Worm (Caenorhabditis elegans) whole organism, dauer: Measurements from ENCODE around the gene trd-1.

Source experiments
- unc-62 ChIP-seq: sonication (generic microtip); optimal IDR thresholded peaks from 2 replicates; lab custom pipeline; 2017; ENCODE audit warnings: missing biosample characterization, missing genetic modification reagents, missing genetic modification characterization

The trd-1 gene

DNA sequence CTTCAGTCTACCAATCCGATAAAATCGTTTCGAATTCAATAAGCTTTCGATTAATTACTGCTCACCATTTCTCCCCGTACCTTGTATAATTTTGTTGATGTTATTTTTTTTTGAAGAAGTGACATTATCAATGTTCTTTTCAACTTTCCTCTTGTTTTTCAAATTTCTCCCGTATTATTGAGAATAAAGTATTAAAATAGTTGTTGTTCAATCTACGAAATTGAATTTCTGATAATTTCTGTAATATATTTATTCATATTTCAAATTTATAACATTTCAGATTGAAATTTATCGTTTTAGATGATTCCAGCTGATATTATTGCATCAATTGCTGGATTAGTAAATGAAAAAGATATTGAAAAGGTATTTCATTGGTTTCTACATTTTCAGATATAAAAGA, at the start of gene trd-1:
Gene trd-1, plus strand, starts transcription at position 301 of the 400 bp plus-strand sequence.
- no peak for TF ChIP-seq unc-62 (GFP tag; lab: Kevin White, UChicago)

DNA sequence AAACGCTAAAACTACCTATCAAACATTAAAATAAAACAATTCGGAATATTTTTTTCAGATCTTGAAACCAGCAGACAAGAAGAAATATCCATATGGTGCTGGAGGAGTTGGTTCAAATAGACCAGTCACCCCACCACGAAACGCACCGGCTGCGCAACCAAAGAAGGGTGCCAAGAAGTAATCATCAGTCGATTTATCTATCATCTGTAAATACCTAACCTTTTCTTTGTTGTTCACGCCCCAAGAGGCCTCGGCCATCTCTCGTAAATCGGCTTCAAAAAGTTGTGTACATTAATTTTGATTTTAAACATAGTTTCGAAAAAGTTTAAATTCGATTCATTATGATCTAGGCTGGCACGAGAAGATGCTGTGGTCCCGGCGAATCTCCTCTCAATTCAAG, 48.0 kb upstream of the trd-1 start:
- TF ChIP-seq unc-62 (GFP tag; lab: Kevin White, UChicago): no peak

DNA sequence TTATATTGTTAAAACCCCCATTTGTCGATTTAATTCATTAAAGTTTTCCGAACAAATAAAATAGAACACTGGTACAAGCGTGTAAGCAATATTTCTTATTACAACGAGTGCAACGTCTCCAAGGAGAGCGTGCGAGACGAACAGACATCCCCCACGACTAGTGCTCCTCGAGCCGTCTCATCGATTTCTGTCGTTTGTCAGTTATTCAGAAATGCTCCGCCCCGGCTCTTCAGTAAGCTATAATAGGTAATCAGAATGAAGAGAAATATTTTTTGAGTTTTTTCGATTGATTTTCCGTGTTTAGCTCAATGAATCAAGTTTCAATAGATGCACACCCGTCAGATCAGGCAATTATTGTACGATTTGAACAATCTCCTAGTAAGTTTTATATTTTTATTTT, 47.3 kb upstream of the trd-1 start, which contains the start of gene kap-1:
Gene kap-1, plus strand, starts transcription at position 143 of the 400 bp plus-strand sequence.
- TF ChIP-seq unc-62 (GFP tag; lab: Kevin White, UChicago): no peak

DNA sequence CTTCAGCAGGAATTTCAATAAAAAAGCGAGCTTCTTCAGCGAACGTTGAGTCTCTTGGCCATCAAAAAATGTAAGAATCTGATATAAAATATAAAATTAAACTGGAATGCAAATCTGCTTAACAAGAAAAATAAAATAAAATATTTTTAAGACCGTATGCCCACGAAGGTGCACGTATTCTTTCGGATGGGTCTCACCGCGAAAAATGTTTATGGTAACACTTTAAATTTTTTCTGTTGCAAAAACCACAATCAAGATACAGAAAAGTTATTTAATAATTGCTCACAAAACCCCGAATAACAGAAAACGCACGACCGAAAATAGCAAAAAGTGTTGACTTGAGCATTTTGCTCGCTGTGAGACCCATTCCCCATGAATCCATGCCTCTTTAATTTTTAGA, 46.9 kb upstream of the trd-1 start:
- no peak for TF ChIP-seq unc-62 (GFP tag; lab: Kevin White, UChicago)

DNA sequence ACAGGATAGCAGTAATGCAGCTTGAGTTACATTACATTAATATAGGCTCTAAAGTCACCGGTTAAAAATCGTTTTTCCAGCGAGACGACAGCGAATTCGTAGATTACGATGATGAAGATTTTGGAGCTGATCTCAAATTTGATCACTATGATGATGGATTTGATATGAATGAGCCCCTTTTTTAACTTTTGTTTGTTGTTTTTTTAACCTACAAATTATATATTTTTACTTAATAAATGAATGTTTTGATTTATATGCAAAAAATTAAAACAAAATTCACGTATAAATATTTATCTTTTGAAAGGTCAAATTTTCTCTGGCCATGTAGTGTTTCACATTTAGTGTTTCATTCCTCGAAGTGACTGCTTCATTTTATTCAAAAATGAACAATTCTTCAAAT, 42.6 kb upstream of the trd-1 start, which contains the start of gene F08F8.6:
Gene F08F8.6, plus strand, starts transcription at position 301 of the 400 bp plus-strand sequence.
- no peak for TF ChIP-seq unc-62 (GFP tag; lab: Kevin White, UChicago)

DNA sequence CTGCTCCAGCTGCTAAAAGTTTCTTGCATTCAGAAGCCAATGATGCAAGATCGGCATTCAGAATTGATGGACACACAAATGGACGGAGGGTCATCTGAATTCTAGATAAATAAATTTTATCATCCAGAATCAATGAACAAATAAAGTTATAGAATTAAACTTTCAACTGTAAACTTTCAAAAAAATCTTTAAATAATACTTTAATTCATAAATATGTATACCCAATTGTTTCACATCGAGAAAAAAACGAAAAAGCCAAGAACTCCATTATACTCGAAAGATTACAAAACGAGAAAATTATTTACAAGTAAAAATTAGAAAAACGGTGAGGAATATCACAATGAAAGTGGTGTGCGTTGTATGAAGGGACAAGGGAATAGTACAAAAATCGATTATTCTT, 39.0 kb upstream of the trd-1 start, which contains the start of gene F08F8.7:
Gene F08F8.7, minus strand, starts transcription at position 101 of the 400 bp plus-strand sequence.
- TF ChIP-seq unc-62 (GFP tag; lab: Kevin White, UChicago): no peak

DNA sequence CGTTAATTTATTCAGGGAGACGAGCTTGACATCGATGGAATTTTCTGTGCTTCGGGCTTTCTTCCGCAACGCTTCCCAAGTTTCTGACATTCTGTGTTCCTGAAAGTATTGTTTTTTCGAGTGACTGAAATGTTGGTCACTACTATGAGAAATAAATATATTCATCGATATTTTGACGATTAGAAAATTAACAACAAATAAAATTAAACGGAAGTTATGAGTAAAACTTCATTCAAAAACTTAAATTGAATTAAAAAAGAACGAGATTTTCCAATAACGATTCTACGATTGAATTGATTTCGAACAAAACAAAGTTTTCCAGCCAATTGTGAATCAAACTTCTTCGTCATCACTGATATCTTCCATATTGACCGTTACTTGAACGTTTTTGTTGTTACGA, 37.0 kb upstream of the trd-1 start, which contains the start of gene gos-28:
Gene gos-28, minus strand, starts transcription at position 101 of the 400 bp plus-strand sequence.
- no peak for TF ChIP-seq unc-62 (GFP tag; lab: Kevin White, UChicago)

DNA sequence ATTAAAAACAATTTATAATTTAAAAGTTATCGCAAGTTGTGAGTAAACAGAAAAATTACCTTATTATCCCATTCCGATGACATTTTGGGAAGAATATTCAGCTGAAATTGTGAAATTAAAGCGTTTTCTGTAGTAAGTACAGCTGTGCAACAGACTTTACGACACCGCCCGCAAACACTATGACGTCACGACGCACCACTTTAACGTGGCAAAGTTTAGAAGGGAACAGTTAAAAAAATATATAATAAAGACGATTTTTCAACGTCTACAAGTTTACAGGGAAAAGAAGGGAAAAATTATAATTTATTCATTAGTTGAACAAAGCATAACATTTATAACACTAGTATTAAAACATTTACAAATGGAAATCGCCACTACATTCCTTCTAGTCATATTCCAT, 32.2 kb upstream of the trd-1 start, which contains the start of gene F08F8.9:
Gene F08F8.9, minus strand, starts transcription at position 101 of the 400 bp plus-strand sequence.
- TF ChIP-seq unc-62 (GFP tag; lab: Kevin White, UChicago): no peak

DNA sequence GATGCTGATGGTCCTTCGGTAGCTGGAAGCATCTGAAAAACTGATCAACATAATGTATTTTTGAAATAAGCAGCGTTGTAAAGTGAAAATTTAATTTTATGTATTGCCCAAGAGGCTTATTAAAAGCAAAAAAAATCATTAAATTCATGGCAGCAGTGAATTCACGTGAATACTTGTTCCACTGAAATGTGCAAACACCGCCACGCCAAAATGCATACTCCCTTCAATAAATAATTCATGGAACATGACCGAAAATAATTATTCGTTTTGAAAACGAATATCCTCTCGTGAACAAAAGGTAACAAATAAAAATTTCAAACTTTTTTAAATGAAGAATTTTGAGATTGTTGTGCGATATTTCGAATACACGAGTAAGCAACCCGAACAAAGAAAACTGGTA, 28.7 kb upstream of the trd-1 start, which contains the start of gene F08F8.10:
Gene F08F8.10, minus strand, starts transcription at position 38 of the 400 bp plus-strand sequence.
- TF ChIP-seq unc-62 (GFP tag; lab: Kevin White, UChicago): no peak

DNA sequence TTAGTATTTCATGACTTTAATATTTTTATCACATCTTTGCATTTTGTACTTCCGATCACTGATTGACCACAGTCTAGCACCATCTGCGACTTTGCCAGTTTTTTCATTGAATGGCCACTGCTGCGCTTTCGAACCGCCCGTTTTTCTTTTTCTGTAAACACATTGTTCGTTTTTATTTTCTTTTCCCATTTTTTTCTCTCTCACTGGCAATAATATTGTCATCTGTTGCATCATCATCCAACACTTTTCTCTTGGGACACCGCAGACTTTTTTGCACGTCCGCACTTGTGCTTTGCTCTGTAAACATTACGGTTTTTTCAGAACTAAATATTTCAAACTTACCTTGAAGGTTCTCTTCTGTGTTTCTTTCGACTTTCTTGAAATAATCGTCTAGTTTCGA, 27.4 kb upstream of the trd-1 start:
- TF ChIP-seq unc-62 (GFP tag; lab: Kevin White, UChicago): no peak

DNA sequence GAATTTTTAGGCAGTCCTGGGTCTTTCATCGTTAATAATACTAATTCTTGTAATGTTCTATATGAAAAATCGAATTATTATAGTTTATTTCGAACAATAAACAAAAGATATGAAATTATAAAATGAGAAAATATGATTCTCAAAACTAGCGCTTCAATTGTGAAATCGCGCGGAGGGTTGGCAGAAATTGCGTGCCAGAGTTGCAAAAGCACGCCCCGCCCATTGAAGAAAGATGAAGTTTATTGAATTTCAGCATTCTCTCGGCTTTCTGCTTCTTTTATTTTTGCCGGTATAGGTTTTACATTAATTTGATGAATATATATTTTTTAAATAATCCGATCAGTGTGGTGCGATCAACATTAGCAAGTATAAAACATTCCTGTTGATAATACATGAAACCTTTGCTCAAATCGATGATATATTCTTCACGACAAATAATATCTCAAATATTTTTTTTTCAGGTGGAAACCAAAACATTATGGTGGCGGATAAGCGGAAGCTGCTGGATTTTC, 26.9 kb upstream of the trd-1 start, which contains the start of the genes eco-1 and hmgr-1:
Gene eco-1, minus strand, starts transcription at position 59 of the 512 bp plus-strand sequence.
Gene hmgr-1, plus strand, starts transcription at position 462 of the 512 bp plus-strand sequence.
- TF ChIP-seq unc-62 (GFP tag; lab: Kevin White, UChicago): no peak

DNA sequence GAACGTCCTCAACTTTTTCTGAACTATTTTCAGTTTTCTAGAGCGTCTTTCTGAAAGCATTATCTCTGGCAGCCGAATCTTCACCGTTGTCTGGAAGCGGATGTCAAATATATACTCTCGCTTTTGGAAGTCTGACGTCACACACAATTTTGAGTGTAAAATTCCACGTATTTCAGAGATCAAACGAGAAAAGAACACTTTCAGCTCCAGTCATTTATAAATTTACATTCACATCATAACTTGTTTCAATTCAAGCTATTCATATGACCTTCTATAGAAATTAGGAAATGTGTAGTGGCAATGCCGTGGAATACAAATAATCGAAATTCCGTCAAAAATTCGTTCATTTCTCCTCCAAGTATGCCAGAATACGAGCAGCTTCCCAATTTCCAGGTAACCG, 20.4 kb upstream of the trd-1 start, which contains the start of gene F08F8.11:
Gene F08F8.11, plus strand, starts transcription at position 301 of the 400 bp plus-strand sequence.
- no peak for TF ChIP-seq unc-62 (GFP tag; lab: Kevin White, UChicago)

DNA sequence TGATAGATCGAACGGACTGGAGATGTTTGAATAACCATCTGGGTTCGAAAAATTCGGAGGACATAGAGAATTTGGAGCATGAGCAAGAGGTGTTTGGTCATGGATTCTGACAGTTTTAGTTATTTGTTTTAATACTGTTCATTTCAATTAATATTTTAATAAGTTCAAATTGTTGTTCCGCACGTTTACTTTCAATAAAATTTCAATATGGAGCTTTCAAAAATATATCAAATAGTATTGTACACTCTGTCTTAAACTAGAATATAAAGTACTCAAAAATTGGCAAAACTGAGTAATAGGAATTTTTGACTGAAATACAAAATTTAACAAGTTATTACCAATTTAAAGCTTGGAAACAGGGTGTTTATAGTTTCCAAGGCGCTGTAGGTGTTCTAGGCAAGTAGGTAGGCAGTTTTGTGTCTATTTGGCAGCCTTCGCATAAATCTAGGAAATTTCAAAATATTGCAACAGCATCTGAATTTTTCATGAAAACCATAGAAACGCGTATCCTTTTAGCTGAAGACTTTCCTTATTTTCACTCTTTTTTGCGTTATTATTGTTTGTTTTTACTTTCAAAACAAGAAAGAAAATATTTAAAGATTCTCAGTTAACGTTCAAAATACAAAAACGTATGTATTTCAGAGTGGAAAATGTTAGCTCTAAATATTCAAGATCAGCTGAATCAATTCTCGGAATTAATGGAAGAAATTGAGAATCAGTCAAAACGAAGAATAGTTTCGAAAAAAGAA, 18.8 kb upstream of the trd-1 start, which contains the start of the genes T20B12.5 and T20B12.4:
Gene T20B12.5, minus strand, starts transcription at position 101 of the 749 bp plus-strand sequence.
Gene T20B12.4, plus strand, starts transcription at position 699 of the 749 bp plus-strand sequence.
- no peak for TF ChIP-seq unc-62 (GFP tag; lab: Kevin White, UChicago)

DNA sequence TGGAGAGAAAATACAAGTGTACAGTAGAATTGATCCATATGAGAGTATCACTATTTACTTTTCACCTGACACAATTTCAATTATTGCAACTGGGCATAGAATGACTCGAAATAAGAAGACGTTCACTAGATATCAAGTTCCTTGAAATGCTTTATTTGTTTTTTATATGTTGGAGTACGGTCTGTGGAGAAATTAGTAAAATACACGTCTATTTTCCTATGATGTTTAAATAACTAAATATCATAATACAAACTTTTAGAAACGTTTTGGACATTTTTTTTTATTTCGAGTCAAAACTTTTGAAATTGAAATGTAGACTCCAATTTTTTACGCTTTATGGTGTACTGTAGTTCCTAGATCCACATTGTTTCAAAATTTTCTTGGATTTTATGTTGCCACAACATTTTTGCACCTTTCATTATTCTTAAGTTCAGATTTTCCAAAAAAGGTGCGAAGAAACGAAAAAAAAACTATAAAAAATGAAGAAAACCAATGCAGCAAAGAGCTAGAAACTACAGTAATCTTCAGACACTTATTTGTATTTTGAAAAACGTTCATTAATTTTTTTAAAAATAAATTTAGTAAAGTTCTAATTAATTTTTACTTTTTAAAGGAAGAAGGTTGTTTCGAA, 16.5 kb upstream of the trd-1 start:
- no peak for TF ChIP-seq unc-62 (GFP tag; lab: Kevin White, UChicago)

DNA sequence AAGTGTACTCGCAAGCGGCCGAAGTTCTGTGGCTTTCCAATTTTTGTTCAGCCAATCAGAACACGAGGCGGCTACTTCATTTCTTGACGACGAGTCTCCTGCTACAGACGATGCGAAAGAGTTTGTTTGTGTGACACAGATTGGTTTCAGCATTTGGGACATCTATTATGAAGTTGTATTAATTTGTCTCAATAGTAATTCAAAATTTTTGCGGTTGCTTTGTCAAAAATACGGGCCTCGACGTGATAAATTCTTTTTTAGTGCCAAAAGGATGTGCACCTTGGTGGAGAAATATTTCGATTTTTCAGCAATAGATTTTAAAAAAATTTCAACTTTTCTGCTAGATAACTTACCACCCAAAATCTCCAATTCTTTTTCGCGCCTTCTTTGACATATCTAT, 15.5 kb upstream of the trd-1 start:
- TF ChIP-seq unc-62 (GFP tag; lab: Kevin White, UChicago): no peak
